Worm (Caenorhabditis elegans): ENCODE data around the gene hsp-1.
A peak's percentile ranks its signal among the peaks of the same experiment; 100 is the strongest.

Gene hsp-1

ce11 chrIV:17278861-17279591, at the start of gene hsp-1:
Gene hsp-1 (plus strand): TSS chrIV:17278959.
- no peak; the same call in 1 of the 2 replicates for TF ChIP-seq egrh-3 (GFP tag; IDR thresholded peaks at IDR 0.05)
- peak; percentile 14; the same call in 1 of the 2 replicates for TF ChIP-seq egl-44 (GFP tag; IDR thresholded peaks at IDR 0.05)
- TF ChIP-seq nhr-120 (GFP tag; IDR thresholded peaks at IDR 0.05) = no peak
- no peak for TF ChIP-seq B0019.2 (GFP tag; conservative IDR thresholded peaks at IDR 0.05)
- peak; percentile 30; the same call in 1 of the 2 replicates for TF ChIP-seq aptf-3 (GFP tag; IDR thresholded peaks at IDR 0.05)
- peak; percentile 25; the same call in 1 of the 2 replicates for TF ChIP-seq madf-6 (GFP tag; IDR thresholded peaks at IDR 0.05)
- no peak for TF ChIP-seq tbp1 (GFP tag; optimal IDR thresholded peaks at IDR 0.05)
- TF ChIP-seq ceh-91 (GFP tag; IDR thresholded peaks at IDR 0.05) = no peak
- TF ChIP-seq hsf-1 (GFP tag; IDR thresholded peaks at IDR 0.05) = peak; percentile 6
- no peak for TF ChIP-seq lir-1 (GFP tag; conservative IDR thresholded peaks at IDR 0.05)
- no peak for TF ChIP-seq madf-10 (tag; optimal IDR thresholded peaks at IDR 0.05)
- TF ChIP-seq chd-7 (tag; optimal IDR thresholded peaks at IDR 0.05) = no peak
- no peak for TF ChIP-seq bed-2 (GFP tag; IDR thresholded peaks at IDR 0.05)
- TF ChIP-seq ceh-27 (GFP tag; optimal IDR thresholded peaks at IDR 0.05) = peak; percentile 40
- no peak for TF ChIP-seq dpff-1 (tag; optimal IDR thresholded peaks at IDR 0.05)
- no peak for TF ChIP-seq F57C9.4 (tag; optimal IDR thresholded peaks at IDR 0.05)
- TF ChIP-seq zfh-2 (GFP tag; conservative IDR thresholded peaks at IDR 0.05) = peak; percentile 81; the same call in 1 of the 2 replicates
- TF ChIP-seq hrde-1 (tag; optimal IDR thresholded peaks at IDR 0.05; ENCODE audit: borderline replicate concordance) = no peak
- TF ChIP-seq hmg-1.2 (GFP tag; IDR thresholded peaks at IDR 0.05) = 0 out of 2 replicates have a peak, but pooled peaks have one; percentile 4
- TF ChIP-seq nfyb-1 (GFP tag; IDR thresholded peaks at IDR 0.05) = peak; percentile 54; the same call in 1 of the 2 replicates
- TF ChIP-seq ets-4 (GFP tag; optimal IDR thresholded peaks at IDR 0.05) = no peak
- no peak for TF ChIP-seq ceh-58 (GFP tag; IDR thresholded peaks at IDR 0.05)
- TF ChIP-seq ztf-25 (GFP tag; IDR thresholded peaks at IDR 0.05) = 0 out of 2 replicates have a peak, but pooled peaks have one; percentile 41
- no peak for TF ChIP-seq efl-1 (GFP tag; optimal IDR thresholded peaks at IDR 0.05)
- no peak for TF ChIP-seq B0261.1 (tag; optimal IDR thresholded peaks at IDR 0.05)
- TF ChIP-seq snpc-1.1 (tag; optimal IDR thresholded peaks at IDR 0.05; ENCODE audit: insufficient read depth) = no peak
- TF ChIP-seq hmg-20 (GFP tag; IDR thresholded peaks at IDR 0.05) = no peak
- no peak for TF ChIP-seq snpc-1.3 (tag; optimal IDR thresholded peaks at IDR 0.05; ENCODE audit: insufficient read depth)
- TF ChIP-seq hlh-26 (GFP tag; conservative IDR thresholded peaks at IDR 0.05) = no peak
- no peak for TF ChIP-seq nhr-179 (tag; optimal IDR thresholded peaks at IDR 0.05)
- TF ChIP-seq Y95B8A.8 (GFP tag; IDR thresholded peaks at IDR 0.05) = 0 out of 2 replicates have a peak, but pooled peaks have one; percentile 66
- TF ChIP-seq snpc-4 (GFP tag; optimal IDR thresholded peaks at IDR 0.05) = no peak
- TF ChIP-seq snpc-4 (tag; optimal IDR thresholded peaks at IDR 0.05) = peak in 1 of 4 experiments; percentile 33
- TF ChIP-seq lin-54 (GFP tag; optimal IDR thresholded peaks at IDR 0.05) = peak; percentile 1
- peak; percentile 63; the same call in 1 of the 2 replicates for TF ChIP-seq attf-6 (GFP tag; IDR thresholded peaks at IDR 0.05)
- TF ChIP-seq lsl-1 (GFP tag; optimal IDR thresholded peaks at IDR 0.05) = peak; percentile 4
- TF ChIP-seq tbx-9 (tag; optimal IDR thresholded peaks at IDR 0.05; ENCODE audit: borderline replicate concordance) = no peak
- TF ChIP-seq D2030.7 (GFP tag; IDR thresholded peaks at IDR 0.05) = 0 out of 2 replicates have a peak, but pooled peaks have one; percentile 20
- TF ChIP-seq ceh-100 (GFP tag; IDR thresholded peaks at IDR 0.05) = peak; percentile 10; the same call in 1 of the 2 replicates
- TF ChIP-seq rcor-1 (GFP tag; IDR thresholded peaks at IDR 0.05) = 0 out of 2 replicates have a peak, but pooled peaks have one; percentile 23
- no peak for TF ChIP-seq K11D2.4 (GFP tag; IDR thresholded peaks at IDR 0.05)
- peak; percentile 13 for TF ChIP-seq B0336.3 (GFP tag; IDR thresholded peaks at IDR 0.05)
- TF ChIP-seq ztf-6 (GFP tag; IDR thresholded peaks at IDR 0.05) = no peak
- TF ChIP-seq F57A8.1 (GFP tag; optimal IDR thresholded peaks at IDR 0.05) = no peak
- TF ChIP-seq F10E7.11 (tag; optimal IDR thresholded peaks at IDR 0.05) = no peak
- peak; percentile 48 for TF ChIP-seq dox-1 (GFP tag; IDR thresholded peaks at IDR 0.05)

Data from whole organism, young adult.